Fruit fly (Drosophila melanogaster) whole organism, embryonic: Measurements from ENCODE around the gene CG6652.
A peak's percentile ranks its signal among the peaks of the same experiment; 100 is the strongest.

Experiments used
- B-H1 ChIP-seq: fragments of 200-800 bp; sonication (Bioruptor generic); IDR thresholded peaks from 3 replicates; pipeline ENCODE4 v1.3.6; 2022; ENCODE audit warnings: missing biosample characterization, missing genetic modification characterization
- CG10321 ChIP-seq: fragments of 200-800 bp; sonication (Bioruptor generic); IDR thresholded peaks from 2 replicates; pipeline ENCODE4 v1.3.6; 2022; ENCODE audit warnings: missing biosample characterization, missing genetic modification characterization
- CG10366 ChIP-seq: fragments of 200-800 bp; sonication (Bioruptor generic); IDR thresholded peaks from 2 replicates; pipeline ENCODE4 v1.3.6; 2022; ENCODE audit warnings: missing biosample characterization, missing genetic modification characterization
- CG11695 ChIP-seq: fragments of 200-800 bp; sonication (Bioruptor generic); IDR thresholded peaks from 3 replicates; pipeline ENCODE4 v1.3.6; 2022; ENCODE audit warnings: missing biosample characterization, missing genetic modification characterization
- CG12236 ChIP-seq: fragments of 200-800 bp; sonication (Bioruptor generic); optimal IDR thresholded peaks from 2 replicates; lab custom pipeline; 2016; ENCODE audit warnings: missing biosample characterization, missing genetic modification characterization
- CG13775 ChIP-seq: fragments of 200-800 bp; sonication (Bioruptor generic); optimal IDR thresholded peaks from 3 replicates; lab custom pipeline; 2017; ENCODE audit warnings: missing biosample characterization, mild to moderate bottlenecking, missing genetic modification characterization
- CG15011 ChIP-seq: fragments of 200-800 bp; sonication (Bioruptor generic); optimal IDR thresholded peaks from 3 replicates; lab custom pipeline; 2018; ENCODE audit warnings: missing biosample characterization, mild to moderate bottlenecking, missing genetic modification characterization
- CG2202 ChIP-seq: fragments of 200-800 bp; sonication (Bioruptor generic); optimal IDR thresholded peaks from 2 replicates; lab custom pipeline; 2018; ENCODE audit warnings: missing biosample characterization, mild to moderate bottlenecking, missing genetic modification characterization
- CG2889 ChIP-seq: fragments of 200-800 bp; sonication (Bioruptor generic); IDR thresholded peaks from 3 replicates; pipeline ENCODE4 v1.3.6; 2022; ENCODE audit warnings: missing biosample characterization, missing genetic modification characterization
- CG3065 ChIP-seq: fragments of 200-800 bp; sonication (Bioruptor generic); optimal IDR thresholded peaks from 2 replicates; lab custom pipeline; 2016; ENCODE audit warnings: missing biosample characterization, missing genetic modification characterization
- CG31224 ChIP-seq: fragments of 200-800 bp; sonication (Bioruptor generic); IDR thresholded peaks from 2 replicates; pipeline ENCODE4 v1.3.6; 2022; ENCODE audit warnings: missing biosample characterization, missing genetic modification characterization
- CG31441 ChIP-seq: fragments of 200-800 bp; sonication (Bioruptor generic); IDR thresholded peaks from 2 replicates; pipeline ENCODE4 v1.3.6; 2022; ENCODE audit warnings: missing biosample characterization, missing genetic modification characterization
- CG4360 ChIP-seq: fragments of 200-800 bp; sonication (Bioruptor generic); IDR thresholded peaks from 2 replicates; pipeline ENCODE4 v1.3.6; 2022; ENCODE audit warnings: missing biosample characterization, missing genetic modification characterization
- CG43689 ChIP-seq: fragments of 200-800 bp; sonication (Bioruptor generic); IDR thresholded peaks from 2 replicates; pipeline ENCODE4 v1.3.6; 2022; ENCODE audit warnings: missing biosample characterization, missing genetic modification characterization
- CG4424 ChIP-seq: fragments of 200-800 bp; sonication (Bioruptor generic); optimal IDR thresholded peaks from 3 replicates; lab custom pipeline; 2016; ENCODE audit warnings: missing biosample characterization, missing genetic modification characterization
- CG4854 ChIP-seq: fragments of 200-800 bp; sonication (Bioruptor generic); optimal IDR thresholded peaks from 2 replicates; lab custom pipeline; 2016; ENCODE audit warnings: missing biosample characterization, missing genetic modification characterization, inconsistent platforms
- CG5245 ChIP-seq: fragments of 200-800 bp; sonication (Bioruptor generic); optimal IDR thresholded peaks from 3 replicates; lab custom pipeline; 2016; ENCODE audit warnings: missing biosample characterization, missing genetic modification characterization
- CG6791 ChIP-seq: fragments of 200-800 bp; sonication (Bioruptor generic); IDR thresholded peaks from 3 replicates; pipeline ENCODE4 v1.3.6; 2022; ENCODE audit warnings: missing biosample characterization, missing genetic modification characterization; ENCODE audit not compliant: partially characterized antibody
- CG7786 ChIP-seq: fragments of 200-800 bp; sonication (Bioruptor generic); optimal IDR thresholded peaks from 2 replicates; lab custom pipeline; 2016; ENCODE audit warnings: missing biosample characterization, missing genetic modification characterization
- CG8478 ChIP-seq: fragments of >200 bp; optimal IDR thresholded peaks from 2 replicates; lab custom pipeline; 2018
- CG9215 ChIP-seq: fragments of 200-800 bp; sonication (Bioruptor generic); IDR thresholded peaks from 2 replicates; pipeline ENCODE4 v1.3.6; 2022; ENCODE audit warnings: missing biosample characterization, missing genetic modification characterization
- Camta ChIP-seq: fragments of 200-800 bp; sonication (Bioruptor generic); optimal IDR thresholded peaks from 2 replicates; lab custom pipeline; 2016; ENCODE audit warnings: missing biosample characterization, missing genetic modification characterization
- Doc3 ChIP-seq: fragments of 200-800 bp; sonication (Bioruptor generic); IDR thresholded peaks from 3 replicates; pipeline ENCODE4 v1.3.6; 2022; ENCODE audit warnings: missing biosample characterization, missing genetic modification characterization; ENCODE audit not compliant: partially characterized antibody
- Dref ChIP-seq: fragments of 200-800 bp; sonication (Bioruptor generic); IDR thresholded peaks from 2 replicates; pipeline ENCODE4 v1.3.6; 2022; ENCODE audit warnings: missing biosample characterization, missing genetic modification characterization
- E2f2 ChIP-seq: fragments of 200-800 bp; sonication (Bioruptor generic); IDR thresholded peaks from 2 replicates; pipeline ENCODE4 v1.3.6; 2022; ENCODE audit warnings: missing biosample characterization, missing genetic modification characterization
- ERR ChIP-seq: fragments of 200-800 bp; sonication (Bioruptor generic); optimal IDR thresholded peaks from 2 replicates; lab custom pipeline; 2016; ENCODE audit warnings: missing biosample characterization, missing genetic modification characterization
- Fer1 ChIP-seq: fragments of 200-800 bp; sonication (Bioruptor generic); optimal IDR thresholded peaks from 2 replicates; lab custom pipeline; 2017; ENCODE audit warnings: missing biosample characterization, mild to moderate bottlenecking, missing genetic modification characterization
- Hmr ChIP-seq: fragments of 200-800 bp; sonication (Bioruptor generic); optimal IDR thresholded peaks from 3 replicates; lab custom pipeline; 2017; ENCODE audit warnings: mild to moderate bottlenecking, missing biosample characterization, missing genetic modification reagents, missing genetic modification characterization
- Hr3 ChIP-seq: fragments of 200-800 bp; sonication (Bioruptor generic); optimal IDR thresholded peaks from 3 replicates; lab custom pipeline; 2016; ENCODE audit warnings: missing biosample characterization, missing genetic modification characterization
- Hr78 ChIP-seq, 2 experiments: fragments of 200-800 bp in 1 of 2; fragments of >200 bp in 1 of 2; sonication (Bioruptor generic) in 1 of 2; optimal IDR thresholded peaks; 2 replicates each; lab custom pipeline; 2017 to 2019; ENCODE audit warnings: missing biosample characterization in 2 of 2, missing genetic modification characterization in 2 of 2, mild to moderate bottlenecking in 1 of 2, moderate library complexity in 1 of 2
- NfI ChIP-seq: fragments of 200-800 bp; sonication (Bioruptor generic); optimal IDR thresholded peaks from 3 replicates; lab custom pipeline; 2018; ENCODE audit warnings: missing biosample characterization, mild to moderate bottlenecking, missing genetic modification characterization, moderate library complexity
- Pdp1 ChIP-seq, 2 experiments: fragments of 200-800 bp; sonication (Bioruptor generic); optimal IDR thresholded peaks; 3 replicates each; lab custom pipeline; 2016; ENCODE audit warnings: missing biosample characterization in 2 of 2, missing genetic modification characterization in 2 of 2, mild to moderate bottlenecking in 1 of 2, moderate library complexity in 1 of 2
- TFAM ChIP-seq: fragments of 200-800 bp; sonication (Bioruptor generic); optimal IDR thresholded peaks from 2 replicates; lab custom pipeline; 2017; ENCODE audit warnings: missing biosample characterization, missing genetic modification characterization, inconsistent platforms
- Trl ChIP-seq, 3 experiments: fragments of >200 bp in 2 of 3; fragments of 200-800 bp in 1 of 3; sonication (Bioruptor generic) in 1 of 3; optimal IDR thresholded peaks; 2 replicates in 1 of 3; 3 replicates in 2 of 3; lab custom pipeline; 2016 to 2017; ENCODE audit warnings: missing biosample characterization in 1 of 3, missing genetic modification characterization in 1 of 3
- aop ChIP-seq: fragments of 200-800 bp; sonication (Bioruptor generic); IDR thresholded peaks from 2 replicates; pipeline ENCODE4 v1.3.6; 2022; ENCODE audit warnings: missing biosample characterization, missing genetic modification characterization
- bowl ChIP-seq: fragments of 200-800 bp; sonication (Bioruptor generic); IDR thresholded peaks from 2 replicates; pipeline ENCODE4 v1.3.6; 2022; ENCODE audit warnings: missing biosample characterization, missing genetic modification characterization
- exex ChIP-seq: fragments of 200-800 bp; sonication (Bioruptor generic); optimal IDR thresholded peaks from 4 replicates; lab custom pipeline; 2018; ENCODE audit warnings: missing biosample characterization, mild to moderate bottlenecking, missing genetic modification characterization, moderate library complexity
- fd96Cb ChIP-seq: fragments of 200-800 bp; sonication (Bioruptor generic); optimal IDR thresholded peaks from 2 replicates; lab custom pipeline; 2018; ENCODE audit warnings: missing biosample characterization, mild to moderate bottlenecking, missing genetic modification characterization, moderate library complexity
- gcm2 ChIP-seq: fragments of 200-800 bp; sonication (Bioruptor generic); optimal IDR thresholded peaks from 2 replicates; lab custom pipeline; 2016; ENCODE audit warnings: missing biosample characterization, missing genetic modification characterization
- grau ChIP-seq: fragments of 200-800 bp; optimal IDR thresholded peaks from 3 replicates; lab custom pipeline; 2019; ENCODE audit warnings: missing biosample characterization, mild to moderate bottlenecking, missing genetic modification characterization, moderate library complexity
- klu ChIP-seq: fragments of 200-800 bp; sonication (Bioruptor generic); IDR thresholded peaks from 2 replicates; pipeline ENCODE4 v1.3.6; 2022; ENCODE audit warnings: missing biosample characterization, missing genetic modification characterization
- lab ChIP-seq: fragments of 200-800 bp; sonication (Bioruptor generic); optimal IDR thresholded peaks from 3 replicates; lab custom pipeline; 2017; ENCODE audit warnings: missing biosample characterization, missing genetic modification characterization, mild to moderate bottlenecking, moderate library complexity, missing genetic modification reagents
- odd ChIP-seq: fragments of 200-800 bp; sonication (Bioruptor generic); optimal IDR thresholded peaks from 2 replicates; lab custom pipeline; 2017; ENCODE audit warnings: missing biosample characterization, mild to moderate bottlenecking, missing genetic modification characterization
- pfk ChIP-seq: fragments of 200-800 bp; sonication (Bioruptor generic); optimal IDR thresholded peaks from 2 replicates; lab custom pipeline; 2018; ENCODE audit warnings: missing biosample characterization, mild to moderate bottlenecking, missing genetic modification characterization, moderate library complexity
- pita ChIP-seq: fragments of 200-800 bp; sonication (Bioruptor generic); optimal IDR thresholded peaks from 2 replicates; lab custom pipeline; 2017; ENCODE audit warnings: missing biosample characterization, mild to moderate bottlenecking, missing genetic modification characterization
- prd ChIP-seq, 3 experiments: fragments of >200 bp in 2 of 3; fragments of 200-800 bp in 1 of 3; sonication (Bioruptor generic) in 1 of 3; optimal IDR thresholded peaks in 2 of 3; IDR thresholded peaks in 1 of 3; 2 replicates in 2 of 3; 3 replicates in 1 of 3; pipeline versions ENCODE4 v1.3.6 to Lab custom; 2017 to 2022; ENCODE audit warnings: missing biosample characterization in 1 of 3, missing genetic modification characterization in 1 of 3
- slou ChIP-seq: fragments of 200-800 bp; sonication (Bioruptor generic); optimal IDR thresholded peaks from 3 replicates; lab custom pipeline; 2016; ENCODE audit warnings: missing biosample characterization, missing genetic modification characterization
- stc ChIP-seq: fragments of 200-800 bp; sonication (Bioruptor generic); IDR thresholded peaks from 2 replicates; pipeline ENCODE4 v1.3.6; 2022; ENCODE audit warnings: missing biosample characterization, missing genetic modification characterization
- stwl ChIP-seq: fragments of 200-800 bp; sonication (Bioruptor generic); optimal IDR thresholded peaks from 3 replicates; lab custom pipeline; 2018; ENCODE audit warnings: missing biosample characterization, mild to moderate bottlenecking, missing genetic modification characterization, moderate library complexity
- unpg ChIP-seq: fragments of 200-800 bp; sonication (Bioruptor generic); optimal IDR thresholded peaks from 3 replicates; lab custom pipeline; 2018; ENCODE audit warnings: missing biosample characterization, mild to moderate bottlenecking, missing genetic modification characterization, moderate library complexity
- wdn ChIP-seq: fragments of 200-800 bp; sonication (Bioruptor generic); IDR thresholded peaks from 2 replicates; pipeline ENCODE4 v1.3.6; 2022; ENCODE audit warnings: missing biosample characterization, missing genetic modification characterization

The CG6652 gene

DNA sequence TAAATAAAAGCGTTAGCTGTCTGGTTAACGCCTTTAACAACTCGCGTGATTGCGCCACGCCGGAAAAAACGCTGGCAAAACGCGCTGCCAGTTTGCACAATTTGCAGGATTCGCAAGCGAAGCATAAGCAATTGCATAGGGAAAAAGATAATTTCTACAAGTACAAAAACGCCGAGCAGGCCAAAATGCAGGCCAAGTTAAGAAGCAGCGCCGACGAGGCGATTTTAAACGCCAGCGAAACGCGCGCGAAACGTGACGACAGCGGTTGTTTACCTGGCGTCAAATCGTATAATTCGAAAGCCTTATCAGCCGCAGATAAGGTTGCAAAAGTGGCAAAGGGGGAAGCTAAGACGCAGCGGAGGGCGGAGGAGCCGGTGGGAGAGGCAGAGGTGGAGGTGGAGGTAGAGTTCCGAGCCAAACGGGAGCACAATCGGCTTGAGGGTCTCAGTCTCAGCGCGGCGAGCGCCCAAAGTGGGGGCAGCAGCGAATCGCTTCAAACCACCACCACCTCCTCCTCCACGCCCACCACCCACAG, 41.5 kb downstream of the CG6652 start (continued):
- TF ChIP-seq CG3065 (no peak), wdn (GFP tag; lab: Robert Waterston, UW) (no peak), unpg (GFP tag; lab: Kevin White, UChicago) (no peak), lab (GFP tag; lab: Kevin White, UChicago) (peak; percentile 64), CG10321 (no peak), CG2889 (GFP tag; lab: Robert Waterston, UW) (no peak), CG10366 (GFP tag; lab: Robert Waterston, UW) (no peak), CG12236 (GFP tag; lab: Kevin White, UChicago) (no peak), NfI (GFP tag; lab: Kevin White, UChicago) (no peak), CG8478 (lab: Kevin White, UChicago) (no peak), CG4854 (GFP tag; lab: Kevin White, UChicago) (no peak), Dref (GFP tag; lab: Robert Waterston, UW) (no peak), bowl (no peak), Doc3 (GFP tag; lab: Robert Waterston, UW) (0 out of 3 replicates have a peak, but pooled peaks have one; percentile 26), E2f2 (no peak), CG15011 (GFP tag; lab: Kevin White, UChicago) (no peak), Trl (optimal IDR thresholded peaks at IDR 0.05; lab: Kevin White, UChicago) (no peak), Trl (GFP tag; optimal IDR thresholded peaks at IDR 0.05; lab: Kevin White, UChicago) (no peak), CG2202 (no peak), klu (GFP tag; lab: Robert Waterston, UW) (no peak), B-H1 (GFP tag; lab: Robert Waterston, UW) (no peak), CG43689 (no peak), fd96Cb (no peak), aop (GFP tag; lab: Robert Waterston, UW) (no peak), CG11695 (GFP tag; lab: Robert Waterston, UW) (no peak), Hmr (GFP tag; lab: Kevin White, UChicago) (peak; percentile 34), grau (tag; lab: Kevin White, UChicago) (no peak), CG5245 (no peak), Camta (GFP tag; lab: Kevin White, UChicago) (no peak), CG31441 (no peak), odd (GFP tag; lab: Kevin White, UChicago) (peak; percentile 16), Pdp1 (GFP tag; optimal IDR thresholded peaks at IDR 0.05; lab: Kevin White, UChicago) (peak in 1 of 2 experiments; percentile 17), CG13775 (GFP tag; lab: Kevin White, UChicago) (no peak), CG6791 (no peak), CG31224 (GFP tag; lab: Robert Waterston, UW) (no peak), prd (optimal IDR thresholded peaks at IDR 0.05; lab: Kevin White, UChicago) (no peak), prd (GFP tag; IDR thresholded peaks at IDR 0.05; lab: Robert Waterston, UW) (no peak), CG7786 (GFP tag; lab: Kevin White, UChicago) (no peak), TFAM (GFP tag; lab: Kevin White, UChicago) (no peak), pfk (GFP tag; lab: Kevin White, UChicago) (no peak), Hr3 (GFP tag; lab: Kevin White, UChicago) (no peak), stwl (tag; lab: Kevin White, UChicago) (no peak), CG4360 (no peak), Hr78 (GFP tag; optimal IDR thresholded peaks at IDR 0.05; lab: Kevin White, UChicago) (no peak), gcm2 (no peak), ERR (no peak), slou (GFP tag; lab: Kevin White, UChicago) (no peak), CG4424 (GFP tag; lab: Kevin White, UChicago) (no peak), exex (tag; lab: Kevin White, UChicago) (peak; percentile 53), Fer1 (GFP tag; lab: Kevin White, UChicago) (peak; percentile 29), CG9215 (GFP tag; lab: Robert Waterston, UW) (no peak), pita (no peak), stc (GFP tag; lab: Robert Waterston, UW) (no peak)
